Fruit fly (Drosophila melanogaster): ENCODE data around the gene CG11586.
A peak's percentile ranks its signal among the peaks of the same experiment; 100 is the strongest.

The CG11586 gene

DNA sequence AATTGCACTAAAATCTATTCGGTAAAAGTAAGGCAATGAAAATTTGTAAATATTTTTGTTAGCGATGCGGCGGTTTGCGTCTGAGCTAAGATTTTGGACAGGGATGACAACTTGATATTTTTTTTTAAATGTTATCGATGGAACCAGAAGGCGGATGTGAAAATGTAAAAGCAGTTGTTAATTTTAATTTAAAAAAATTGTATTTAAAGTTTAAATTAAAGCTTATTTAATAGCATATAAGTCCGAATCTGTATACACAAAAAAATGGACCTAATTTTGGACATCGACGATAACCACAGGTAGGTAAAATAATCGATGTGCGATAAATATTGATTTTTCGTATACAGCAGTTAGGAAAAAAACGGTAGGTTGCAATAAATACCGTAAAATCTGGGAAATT is at the start of gene CG11586, which contains the start of gene VhaM9.7-a (continued):
- no peak for TF ChIP-seq Ada2b (GFP tag; IDR thresholded peaks at IDR 0.05)
- no peak for TF ChIP-seq H2.0 (GFP tag; IDR thresholded peaks at IDR 0.05)
- TF ChIP-seq pzg (GFP tag; optimal IDR thresholded peaks at IDR 0.05): peak; percentile 60
- TF ChIP-seq bcd (GFP tag; optimal IDR thresholded peaks at IDR 0.05): no peak
- no peak for TF ChIP-seq MTF-1 (GFP tag; optimal IDR thresholded peaks at IDR 0.05; ENCODE audit: borderline replicate concordance)
- peak; percentile 41; the same call in 1 of the 2 replicates for TF ChIP-seq amos (GFP tag; IDR thresholded peaks at IDR 0.05; ENCODE audit: partially characterized antibody)
- no peak for TF ChIP-seq CG5245 (GFP tag; optimal IDR thresholded peaks at IDR 0.05)
- peak; percentile 50 for TF ChIP-seq CG12391 (tag; optimal IDR thresholded peaks at IDR 0.05)
- no peak for TF ChIP-seq CG9932 (GFP tag; IDR thresholded peaks at IDR 0.05)
- no peak for TF ChIP-seq ranshi (GFP tag; IDR thresholded peaks at IDR 0.05)
- TF ChIP-seq CG7987 (GFP tag; optimal IDR thresholded peaks at IDR 0.05): no peak
- no peak for TF ChIP-seq CG13424 (tag; optimal IDR thresholded peaks at IDR 0.05)
- TF ChIP-seq CG2678 (tag; optimal IDR thresholded peaks at IDR 0.05): no peak
- TF ChIP-seq CG30403 (GFP tag; optimal IDR thresholded peaks at IDR 0.05): peak; percentile 6
- TF ChIP-seq Dek (tag; optimal IDR thresholded peaks at IDR 0.05): no peak
- TF ChIP-seq CG14965 (GFP tag; optimal IDR thresholded peaks at IDR 0.05; ENCODE audit: borderline replicate concordance): no peak
- no peak for TF ChIP-seq CrebB (tag; optimal IDR thresholded peaks at IDR 0.05)
- peak; percentile 21 for TF ChIP-seq Vsx1 (GFP tag; optimal IDR thresholded peaks at IDR 0.05)
- TF ChIP-seq sim (GFP tag; IDR thresholded peaks at IDR 0.05): no peak
- no peak for TF ChIP-seq mld (GFP tag; IDR thresholded peaks at IDR 0.05; ENCODE audit: partially characterized antibody)
- no peak for TF ChIP-seq ftz-f1 (GFP tag; optimal IDR thresholded peaks at IDR 0.05)
- TF ChIP-seq Optix (GFP tag; IDR thresholded peaks at IDR 0.05): no peak
- no peak for TF ChIP-seq org-1 (GFP tag; optimal IDR thresholded peaks at IDR 0.05)
- no peak for TF ChIP-seq CG9876 (GFP tag; optimal IDR thresholded peaks at IDR 0.05)
- TF ChIP-seq CG11456 (GFP tag; IDR thresholded peaks at IDR 0.05): no peak
- peak; percentile 68 for TF ChIP-seq CG12659 (GFP tag; optimal IDR thresholded peaks at IDR 0.05)
- peak; percentile 19 for TF ChIP-seq CG4424 (GFP tag; optimal IDR thresholded peaks at IDR 0.05)
- no peak for TF ChIP-seq klu (GFP tag; IDR thresholded peaks at IDR 0.05)
- TF ChIP-seq Stat92E (GFP tag; optimal IDR thresholded peaks at IDR 0.05): no peak
- no peak for TF ChIP-seq CG15696 (tag; optimal IDR thresholded peaks at IDR 0.05)
- no peak for TF ChIP-seq Hr39 (optimal IDR thresholded peaks at IDR 0.05)
- peak; percentile 68 for TF ChIP-seq Myb (GFP tag; optimal IDR thresholded peaks at IDR 0.05)
- no peak for TF ChIP-seq cad (GFP tag; optimal IDR thresholded peaks at IDR 0.05)
- no peak for TF ChIP-seq rib (GFP tag; IDR thresholded peaks at IDR 0.05)
- TF ChIP-seq disco-r (GFP tag; optimal IDR thresholded peaks at IDR 0.05): no peak
- no peak for TF ChIP-seq Usf (GFP tag; optimal IDR thresholded peaks at IDR 0.05)
- TF ChIP-seq CG17829 (tag; optimal IDR thresholded peaks at IDR 0.05): peak; percentile 36
- no peak for TF ChIP-seq CG4282 (GFP tag; optimal IDR thresholded peaks at IDR 0.05)
- TF ChIP-seq p53 (GFP tag; optimal IDR thresholded peaks at IDR 0.05): no peak
- no peak for TF ChIP-seq chinmo (GFP tag; IDR thresholded peaks at IDR 0.05; ENCODE audit: partially characterized antibody)
- TF ChIP-seq CG8478 (optimal IDR thresholded peaks at IDR 0.05): no peak
- no peak for TF ChIP-seq CG10979 (tag; optimal IDR thresholded peaks at IDR 0.05)
- TF ChIP-seq CG11696 (GFP tag; IDR thresholded peaks at IDR 0.05): no peak
- TF ChIP-seq lab (GFP tag; optimal IDR thresholded peaks at IDR 0.05): no peak
- TF ChIP-seq peb (GFP tag; IDR thresholded peaks at IDR 0.05): no peak
- TF ChIP-seq CG9215 (GFP tag; IDR thresholded peaks at IDR 0.05): no peak
- no peak for TF ChIP-seq dati (GFP tag; IDR thresholded peaks at IDR 0.05)
- no peak for TF ChIP-seq nerfin-1 (tag; optimal IDR thresholded peaks at IDR 0.05)
- TF ChIP-seq Ravus (GFP tag; IDR thresholded peaks at IDR 0.05): no peak
- no peak for TF ChIP-seq CG6791 (GFP tag; IDR thresholded peaks at IDR 0.05; ENCODE audit: partially characterized antibody)
- no peak for TF ChIP-seq fd96Cb (tag; optimal IDR thresholded peaks at IDR 0.05)
- no peak for TF ChIP-seq gcm2 (GFP tag; optimal IDR thresholded peaks at IDR 0.05)

Data from whole organism, embryonic.